Worm (Caenorhabditis elegans) whole organism, L2 larva: ENCODE results near the gene chk-1.

Experiments
- C34F6.9 ChIP-seq: fragments of 150-350 bp; optimal IDR thresholded peaks from 2 replicates; lab custom pipeline; 2014; ENCODE audit warnings: missing biosample characterization, missing genetic modification characterization
- F13H6.1 ChIP-seq: sonication (generic microtip); optimal IDR thresholded peaks from 2 replicates; lab custom pipeline; 2016; ENCODE audit warnings: missing genetic modification characterization, missing compliant biosample characterization
- R02D3.7 ChIP-seq: fragments of 150-350 bp; optimal IDR thresholded peaks from 2 replicates; lab custom pipeline; 2014; ENCODE audit warnings: missing biosample characterization, missing genetic modification characterization
- ZK546.5 ChIP-seq: sonication (generic microtip); optimal IDR thresholded peaks from 2 replicates; lab custom pipeline; 2017; ENCODE audit warnings: missing biosample characterization, missing genetic modification characterization
- alr-1 ChIP-seq: fragments of 150-350 bp; optimal IDR thresholded peaks from 2 replicates; lab custom pipeline; 2014; ENCODE audit warnings: missing biosample characterization, missing genetic modification characterization
- aly-2 ChIP-seq: fragments of 150-350 bp; optimal IDR thresholded peaks from 2 replicates; lab custom pipeline; 2014; ENCODE audit warnings: missing biosample characterization, missing genetic modification characterization
- ama-1 ChIP-seq: fragments of 150-350 bp; optimal IDR thresholded peaks from 2 replicates; lab custom pipeline; 2018; ENCODE audit warnings: inconsistent platforms
- blmp-1 ChIP-seq: sonication (generic microtip); optimal IDR thresholded peaks from 2 replicates; lab custom pipeline; 2017; ENCODE audit warnings: missing genetic modification characterization, mild to moderate bottlenecking, missing compliant biosample characterization, antibody characterized with exemption, moderate library complexity; ENCODE audit not compliant: insufficient read depth
- ceh-16 ChIP-seq: fragments of 150-350 bp; optimal IDR thresholded peaks from 2 replicates; lab custom pipeline; 2014; ENCODE audit warnings: missing biosample characterization, missing genetic modification characterization
- ceh-82 ChIP-seq: fragments of 150-350 bp; optimal IDR thresholded peaks from 2 replicates; lab custom pipeline; 2014; ENCODE audit warnings: missing biosample characterization, missing genetic modification characterization
- crh-2 ChIP-seq: sonication (generic microtip); optimal IDR thresholded peaks from 2 replicates; lab custom pipeline; 2017; ENCODE audit warnings: missing biosample characterization, missing genetic modification characterization
- egl-27 ChIP-seq: sonication (generic microtip); optimal IDR thresholded peaks from 3 replicates; lab custom pipeline; 2017; ENCODE audit warnings: missing biosample characterization, missing genetic modification reagents, missing genetic modification characterization
- elt-1 ChIP-seq: fragments of 150-350 bp; optimal IDR thresholded peaks from 2 replicates; lab custom pipeline; 2014; ENCODE audit warnings: missing biosample characterization, missing genetic modification characterization
- elt-3 ChIP-seq: sonication (generic microtip); optimal IDR thresholded peaks from 2 replicates; lab custom pipeline; 2017; ENCODE audit warnings: missing biosample characterization, missing genetic modification characterization
- fos-1 ChIP-seq: fragments of 150-350 bp; optimal IDR thresholded peaks from 2 replicates; lab custom pipeline; 2014; ENCODE audit warnings: missing biosample characterization, missing genetic modification characterization
- gmeb-1 ChIP-seq: fragments of 150-350 bp; optimal IDR thresholded peaks from 2 replicates; lab custom pipeline; 2014; ENCODE audit warnings: missing biosample characterization, missing genetic modification characterization
- lin-11 ChIP-seq: fragments of 150-350 bp; sonication (generic microtip); optimal IDR thresholded peaks from 2 replicates; lab custom pipeline; 2014; ENCODE audit warnings: missing biosample characterization, missing genetic modification characterization, inconsistent platforms, mixed read lengths
- lin-13 ChIP-seq: fragments of 150-350 bp; optimal IDR thresholded peaks from 2 replicates; lab custom pipeline; 2014; ENCODE audit warnings: missing biosample characterization, missing genetic modification reagents, missing genetic modification characterization
- lin-39 ChIP-seq: fragments of 150-350 bp; optimal IDR thresholded peaks from 2 replicates; lab custom pipeline; 2014; ENCODE audit warnings: missing biosample characterization, missing genetic modification reagents, missing genetic modification characterization
- lsy-2 ChIP-seq, 2 experiments: fragments of 150-350 bp in 1 of 2; sonication (generic microtip) in 1 of 2; optimal IDR thresholded peaks; 2 replicates each; lab custom pipeline; 2014 to 2017; ENCODE audit warnings: missing biosample characterization in 2 of 2, missing genetic modification characterization in 2 of 2
- mab-5 ChIP-seq: fragments of 150-350 bp; optimal IDR thresholded peaks from 2 replicates; lab custom pipeline; 2014; ENCODE audit warnings: missing biosample characterization, missing genetic modification characterization
- mdl-1 ChIP-seq, 2 experiments: fragments of 150-350 bp in 1 of 2; sonication (generic microtip) in 1 of 2; optimal IDR thresholded peaks; 2 replicates each; lab custom pipeline; 2017; ENCODE audit warnings: missing biosample characterization in 2 of 2, missing genetic modification characterization in 2 of 2
- nhr-10 ChIP-seq: sonication (generic microtip); optimal IDR thresholded peaks from 2 replicates; lab custom pipeline; 2017; ENCODE audit warnings: missing biosample characterization, missing genetic modification characterization
- nhr-11 ChIP-seq: fragments of 150-350 bp; optimal IDR thresholded peaks from 2 replicates; lab custom pipeline; 2014; ENCODE audit warnings: missing biosample characterization, missing genetic modification characterization
- nhr-129 ChIP-seq: fragments of 150-350 bp; optimal IDR thresholded peaks from 2 replicates; lab custom pipeline; 2014; ENCODE audit warnings: missing biosample characterization, missing genetic modification characterization
- nhr-25 ChIP-seq: fragments of 150-350 bp; sonication (generic microtip); optimal IDR thresholded peaks from 3 replicates; lab custom pipeline; 2014; ENCODE audit warnings: missing biosample characterization, missing genetic modification characterization
- nhr-6 ChIP-seq: fragments of 150-350 bp; optimal IDR thresholded peaks from 2 replicates; lab custom pipeline; 2014; ENCODE audit warnings: missing biosample characterization, missing genetic modification characterization
- nhr-77 ChIP-seq: fragments of 150-350 bp; optimal IDR thresholded peaks from 2 replicates; lab custom pipeline; 2014; ENCODE audit warnings: missing biosample characterization, missing genetic modification characterization
- peb-1 ChIP-seq: fragments of 150-350 bp; optimal IDR thresholded peaks from 2 replicates; lab custom pipeline; 2014; ENCODE audit warnings: missing biosample characterization, missing genetic modification characterization
- sma-9 ChIP-seq, 2 experiments: fragments of 150-350 bp in 1 of 2; sonication (generic microtip) in 1 of 2; optimal IDR thresholded peaks; 2 replicates each; lab custom pipeline; 2014 to 2016; ENCODE audit warnings: missing genetic modification characterization in 2 of 2, mild to moderate bottlenecking in 1 of 2, missing biosample characterization in 1 of 2, missing compliant biosample characterization in 1 of 2, missing genetic modification reagents in 1 of 2, moderate library complexity in 1 of 2
- snpc-4 ChIP-seq: fragments of 150-350 bp; optimal IDR thresholded peaks from 2 replicates; lab custom pipeline; 2014; ENCODE audit warnings: missing biosample characterization, missing genetic modification characterization
- unc-39 ChIP-seq: fragments of 150-350 bp; optimal IDR thresholded peaks from 2 replicates; lab custom pipeline; 2014; ENCODE audit warnings: missing biosample characterization, missing genetic modification characterization
- unc-55 ChIP-seq: fragments of 150-350 bp; sonication (generic microtip); optimal IDR thresholded peaks from 3 replicates; lab custom pipeline; 2014; ENCODE audit warnings: missing biosample characterization, missing genetic modification reagents, missing genetic modification characterization
- unc-62 ChIP-seq: fragments of 150-350 bp; optimal IDR thresholded peaks from 2 replicates; lab custom pipeline; 2014; ENCODE audit warnings: missing biosample characterization, missing genetic modification reagents, missing genetic modification characterization
- zag-1 ChIP-seq: fragments of 150-350 bp; optimal IDR thresholded peaks from 2 replicates; lab custom pipeline; 2014; ENCODE audit warnings: missing biosample characterization, missing genetic modification characterization
- ztf-1 ChIP-seq: fragments of 200-800 bp; sonication (Bioruptor generic); conservative IDR thresholded peaks from 2 replicates; pipeline ENCODE4 v1.3.6; 2022; ENCODE audit warnings: missing genetic modification characterization, missing compliant biosample characterization

Gene chk-1

DNA sequence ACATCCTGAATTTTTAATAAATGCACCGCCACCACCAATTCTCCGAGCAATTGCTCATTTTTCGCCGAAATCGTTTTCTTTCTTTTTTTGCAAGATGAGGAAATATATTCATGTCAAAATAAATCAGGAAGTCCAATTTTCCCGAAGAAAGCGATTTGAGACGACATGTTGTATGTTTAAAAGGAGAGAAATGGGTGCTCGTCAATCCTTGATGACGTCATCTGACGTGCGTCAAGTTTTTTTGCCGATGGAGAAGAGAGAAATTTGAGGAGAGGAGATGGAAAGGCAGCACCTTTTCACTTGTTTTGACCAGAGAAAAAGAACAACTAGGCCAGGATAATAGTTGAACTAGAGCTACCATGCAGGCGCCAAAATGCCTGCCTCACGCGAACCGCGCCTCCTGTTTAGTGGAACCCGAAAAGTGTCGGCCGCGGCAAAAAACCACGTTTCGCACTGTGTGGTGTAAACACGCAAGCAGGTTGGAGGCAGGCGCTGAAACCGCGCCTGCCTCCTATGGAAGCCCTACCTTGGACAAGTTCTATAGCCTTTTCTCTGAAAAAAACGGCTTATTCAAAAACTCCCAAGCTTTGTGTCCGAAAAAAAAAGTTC is 42.9 kb downstream of the chk-1 start:
- TF ChIP-seq peb-1 (tag; lab: Kevin White, UChicago) (no peak), nhr-10 (tag; lab: Kevin White, UChicago) (no peak), alr-1 (tag; lab: Kevin White, UChicago) (no peak), egl-27 (tag; lab: Kevin White, UChicago) (peak; percentile 64), unc-55 (GFP tag; lab: Kevin White, UChicago) (peak; percentile 61), mab-5 (tag; lab: Kevin White, UChicago) (peak; percentile 75), mdl-1 (tag; optimal IDR thresholded peaks at IDR 0.05; lab: Kevin White, UChicago) (peak in 1 of 2 experiments; percentile 54), lsy-2 (tag; optimal IDR thresholded peaks at IDR 0.05; lab: Kevin White, UChicago) (peak in 1 of 2 experiments; percentile 65), nhr-25 (no peak), lin-11 (peak; percentile 0), snpc-4 (no peak), elt-3 (no peak), unc-39 (tag; lab: Kevin White, UChicago) (no peak), fos-1 (tag; lab: Kevin White, UChicago) (no peak), F13H6.1 (tag; lab: Kevin White, UChicago) (peak; percentile 64), elt-1 (tag; lab: Kevin White, UChicago) (no peak), nhr-77 (tag; lab: Kevin White, UChicago) (no peak), ceh-16 (no peak), ama-1 (lab: Kevin White, UChicago) (no peak), ztf-1 (GFP tag; lab: Robert Waterston, UW) (no peak), lin-13 (GFP tag; lab: Kevin White, UChicago) (peak; percentile 25), blmp-1 (tag; lab: Kevin White, UChicago) (no peak), zag-1 (peak; percentile 54), ZK546.5 (tag; lab: Kevin White, UChicago) (no peak), unc-62 (GFP tag; lab: Kevin White, UChicago) (peak; percentile 36), nhr-6 (tag; lab: Kevin White, UChicago) (peak; percentile 49), C34F6.9 (peak; percentile 62), R02D3.7 (tag; lab: Kevin White, UChicago) (no peak), sma-9 (GFP tag; optimal IDR thresholded peaks at IDR 0.05; lab: Kevin White, UChicago) (peak; percentile 70), sma-9 (tag; optimal IDR thresholded peaks at IDR 0.05; lab: Kevin White, UChicago) (no peak), nhr-129 (peak; percentile 59), lin-39 (tag; lab: Kevin White, UChicago) (no peak), aly-2 (no peak), crh-2 (peak; percentile 80)

- no peak for TF ChIP-seq egl-27 (tag; lab: Kevin White, UChicago)
- TF ChIP-seq ceh-82: no peak
- TF ChIP-seq nhr-10 (tag; lab: Kevin White, UChicago): no peak
- no peak for TF ChIP-seq nhr-77 (tag; lab: Kevin White, UChicago)
- no peak for TF ChIP-seq alr-1 (tag; lab: Kevin White, UChicago)
- TF ChIP-seq zag-1: no peak
- TF ChIP-seq nhr-129: no peak
- TF ChIP-seq unc-39 (tag; lab: Kevin White, UChicago): no peak
- TF ChIP-seq, all 48 proteins: peak for 0
Observed at ce11 chrV:3715488-3716019, 43.7 kb downstream of the chk-1 start, which contains the start of gene nrsn-1. nrsn-1 (minus strand) TSS chrV:3715969.

DNA sequence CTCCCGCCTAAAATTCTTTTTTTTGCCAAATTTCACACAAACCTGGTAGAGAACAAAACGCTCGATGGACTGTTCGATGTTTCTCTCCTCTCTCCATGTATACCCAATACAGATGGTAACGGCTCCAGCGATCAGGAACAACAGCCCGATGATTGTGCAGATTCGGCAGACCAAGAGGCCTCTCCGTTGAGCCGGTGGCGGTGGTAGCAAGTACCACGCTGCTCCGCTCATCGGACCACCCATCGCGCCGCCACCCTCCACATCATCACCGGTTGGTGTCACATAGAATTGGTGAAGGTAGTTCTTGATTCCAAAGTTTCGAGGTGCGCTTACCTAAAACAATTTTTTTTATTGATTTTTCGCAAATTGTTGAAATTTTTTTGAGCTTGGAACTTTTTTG is 44.5 kb downstream of the chk-1 start:
- TF ChIP-seq gmeb-1 (tag; lab: Kevin White, UChicago): no peak
- no peak for TF ChIP-seq ztf-1 (GFP tag; lab: Robert Waterston, UW)
- TF ChIP-seq ZK546.5 (tag; lab: Kevin White, UChicago): no peak
- TF ChIP-seq peb-1 (tag; lab: Kevin White, UChicago): no peak
- no peak for TF ChIP-seq nhr-77 (tag; lab: Kevin White, UChicago)
- no peak for TF ChIP-seq C34F6.9
- TF ChIP-seq fos-1 (tag; lab: Kevin White, UChicago): no peak
- no peak for TF ChIP-seq elt-3
- TF ChIP-seq lin-11: no peak
- TF ChIP-seq nhr-11 (tag; lab: Kevin White, UChicago): no peak
- TF ChIP-seq, all 48 proteins: peak for 0
